Fruit fly (Drosophila melanogaster): ENCODE results near the gene CG14421.

Gene CG14421

DNA sequence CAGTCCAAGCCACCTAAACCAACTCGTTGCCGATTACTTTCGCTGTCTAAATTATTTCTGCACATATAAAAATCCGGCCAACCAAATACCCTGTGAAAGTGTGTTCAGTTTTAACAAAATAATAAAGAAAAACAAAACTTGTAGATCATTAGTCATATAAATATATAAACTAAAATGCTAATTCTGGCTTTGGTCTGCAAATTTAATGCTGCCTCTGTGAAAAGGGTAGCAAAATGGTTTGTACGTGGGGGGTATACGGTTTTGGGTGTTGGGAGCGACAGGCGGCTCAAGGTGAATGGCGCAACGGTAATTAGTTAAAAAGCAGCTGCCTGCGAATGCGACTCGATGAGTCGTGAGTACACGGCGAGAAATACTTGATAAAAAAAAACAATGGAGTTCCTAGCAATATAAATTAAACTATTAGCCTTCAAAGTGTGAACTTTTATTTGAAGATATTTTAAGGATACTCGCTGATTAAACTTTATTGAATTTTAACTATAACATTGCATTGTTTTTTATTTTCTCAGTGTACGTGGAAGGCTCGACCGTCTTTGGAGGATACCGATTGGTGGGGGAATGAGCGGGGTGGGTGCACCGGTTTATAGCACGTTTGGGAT lies 36.8 kb downstream of the CG14421 start (continued):
- TF ChIP-seq az2 (GFP tag; optimal IDR thresholded peaks at IDR 0.05), result peak; percentile 41
- no peak for TF ChIP-seq CG10565 (GFP tag; optimal IDR thresholded peaks at IDR 0.05)
- TF ChIP-seq jing (GFP tag; optimal IDR thresholded peaks at IDR 0.05), result no peak
- TF ChIP-seq Aef1 (GFP tag; IDR thresholded peaks at IDR 0.05), result no peak
- peak; percentile 11 for TF ChIP-seq CG17829 (tag; optimal IDR thresholded peaks at IDR 0.05)
- no peak for TF ChIP-seq eyg (GFP tag; optimal IDR thresholded peaks at IDR 0.05)
- TF ChIP-seq CG7271 (tag; optimal IDR thresholded peaks at IDR 0.05), result peak; percentile 8
- peak; percentile 45; the same call in 1 of the 3 replicates for TF ChIP-seq CG17361 (GFP tag; IDR thresholded peaks at IDR 0.05)
- no peak for TF ChIP-seq Bdp1 (GFP tag; optimal IDR thresholded peaks at IDR 0.05)
- TF ChIP-seq CG2678 (tag; optimal IDR thresholded peaks at IDR 0.05), result peak; percentile 26
- no peak for TF ChIP-seq CG8290 (GFP tag; optimal IDR thresholded peaks at IDR 0.05)
- no peak for TF ChIP-seq CG8290 (tag; optimal IDR thresholded peaks at IDR 0.05)
- no peak for TF ChIP-seq tup (GFP tag; optimal IDR thresholded peaks at IDR 0.05)
- no peak for TF ChIP-seq pan (optimal IDR thresholded peaks at IDR 0.05)
- TF ChIP-seq pan (GFP tag; optimal IDR thresholded peaks at IDR 0.05 in 1 of 2, IDR thresholded peaks at IDR 0.05 in 1 of 2), result peak in 1 of 2 experiments; percentile 32
- TF ChIP-seq CG15696 (tag; optimal IDR thresholded peaks at IDR 0.05), result peak; percentile 43
- peak; percentile 4 for TF ChIP-seq Jarid2 (GFP tag; optimal IDR thresholded peaks at IDR 0.05)
- no peak for TF ChIP-seq gcm (GFP tag; optimal IDR thresholded peaks at IDR 0.05)
- peak; percentile 54 for TF ChIP-seq gsb-n (tag; optimal IDR thresholded peaks at IDR 0.05)
- TF ChIP-seq CG11398 (GFP tag; optimal IDR thresholded peaks at IDR 0.05), result no peak
- TF ChIP-seq lilli (GFP tag; optimal IDR thresholded peaks at IDR 0.05), result peak; percentile 29
- TF ChIP-seq CG13775 (GFP tag; optimal IDR thresholded peaks at IDR 0.05), result peak; percentile 32
- peak; percentile 6 for TF ChIP-seq scrt (GFP tag; optimal IDR thresholded peaks at IDR 0.05)
- no peak for TF ChIP-seq CG17385 (GFP tag; optimal IDR thresholded peaks at IDR 0.05)
- TF ChIP-seq CG7963 (GFP tag; IDR thresholded peaks at IDR 0.05; ENCODE audit: partially characterized antibody), result no peak
- TF ChIP-seq gro (GFP tag; optimal IDR thresholded peaks at IDR 0.05), result no peak
- TF ChIP-seq sens (GFP tag), result peak; percentile 70
- no peak for TF ChIP-seq bowl (GFP tag; IDR thresholded peaks at IDR 0.05)
- 0 out of 3 replicates have a peak, but pooled peaks have one; percentile 6 for TF ChIP-seq CG34422 (GFP tag; IDR thresholded peaks at IDR 0.05)
- TF ChIP-seq CG10366 (GFP tag; IDR thresholded peaks at IDR 0.05), result peak; percentile 34; the same call in 1 of the 2 replicates

DNA sequence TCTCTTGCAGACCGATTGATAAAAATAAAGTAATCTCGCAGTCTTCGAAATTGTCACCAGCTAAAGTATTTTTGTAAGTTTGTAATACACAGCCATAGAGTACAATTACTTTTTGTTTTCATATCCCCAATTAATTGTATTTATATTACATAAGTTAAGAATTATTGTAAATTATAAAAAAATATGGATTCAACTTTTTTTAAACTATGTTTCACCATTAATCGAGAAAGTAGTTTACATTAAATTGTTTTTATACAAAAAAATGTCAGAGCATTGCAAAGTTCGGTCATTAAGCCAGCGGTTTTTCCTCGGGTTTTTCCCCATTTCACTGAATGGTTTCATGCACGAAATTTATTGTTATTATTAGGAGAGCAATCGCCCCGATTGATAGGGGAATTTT lies 39.1 kb downstream of the CG14421 start:
- TF ChIP-seq CG17802 (tag; optimal IDR thresholded peaks at IDR 0.05) (no peak), CG9727 (GFP tag; optimal IDR thresholded peaks at IDR 0.05) (no peak), sens (GFP tag) (no peak), psq (GFP tag; optimal IDR thresholded peaks at IDR 0.05) (no peak), Opbp (GFP tag; IDR thresholded peaks at IDR 0.05; ENCODE audit: partially characterized antibody) (no peak), CG4730 (GFP tag; IDR thresholded peaks at IDR 0.05) (no peak), CG6791 (GFP tag; IDR thresholded peaks at IDR 0.05; ENCODE audit: partially characterized antibody) (no peak), Med (GFP tag) (no peak), CG17829 (tag; optimal IDR thresholded peaks at IDR 0.05) (peak; percentile 2), CG31441 (GFP tag; IDR thresholded peaks at IDR 0.05) (0 out of 2 replicates have a peak, but pooled peaks have one; percentile 24), Lpt (GFP tag; optimal IDR thresholded peaks at IDR 0.05) (no peak), sisA (GFP tag; IDR thresholded peaks at IDR 0.05) (no peak), CG5245 (GFP tag; optimal IDR thresholded peaks at IDR 0.05) (no peak), repo (GFP tag; optimal IDR thresholded peaks at IDR 0.05) (no peak), cas (GFP tag; IDR thresholded peaks at IDR 0.05) (no peak), Nf-YC (tag; optimal IDR thresholded peaks at IDR 0.05) (no peak), TFAM (GFP tag; optimal IDR thresholded peaks at IDR 0.05) (no peak), dimm (GFP tag; IDR thresholded peaks at IDR 0.05) (no peak), bsh (GFP tag; optimal IDR thresholded peaks at IDR 0.05) (peak in 1 of 2 experiments; percentile 49), CG6854 (GFP tag; optimal IDR thresholded peaks at IDR 0.05) (no peak), HLH3B (GFP tag; IDR thresholded peaks at IDR 0.05) (no peak), D19A (tag; optimal IDR thresholded peaks at IDR 0.05) (peak; percentile 97), D19B (GFP tag; optimal IDR thresholded peaks at IDR 0.05) (no peak), pnt (GFP tag; optimal IDR thresholded peaks at IDR 0.05) (no peak)
